Fruit fly (Drosophila melanogaster): ENCODE data around the gene Plod.

DNA sequence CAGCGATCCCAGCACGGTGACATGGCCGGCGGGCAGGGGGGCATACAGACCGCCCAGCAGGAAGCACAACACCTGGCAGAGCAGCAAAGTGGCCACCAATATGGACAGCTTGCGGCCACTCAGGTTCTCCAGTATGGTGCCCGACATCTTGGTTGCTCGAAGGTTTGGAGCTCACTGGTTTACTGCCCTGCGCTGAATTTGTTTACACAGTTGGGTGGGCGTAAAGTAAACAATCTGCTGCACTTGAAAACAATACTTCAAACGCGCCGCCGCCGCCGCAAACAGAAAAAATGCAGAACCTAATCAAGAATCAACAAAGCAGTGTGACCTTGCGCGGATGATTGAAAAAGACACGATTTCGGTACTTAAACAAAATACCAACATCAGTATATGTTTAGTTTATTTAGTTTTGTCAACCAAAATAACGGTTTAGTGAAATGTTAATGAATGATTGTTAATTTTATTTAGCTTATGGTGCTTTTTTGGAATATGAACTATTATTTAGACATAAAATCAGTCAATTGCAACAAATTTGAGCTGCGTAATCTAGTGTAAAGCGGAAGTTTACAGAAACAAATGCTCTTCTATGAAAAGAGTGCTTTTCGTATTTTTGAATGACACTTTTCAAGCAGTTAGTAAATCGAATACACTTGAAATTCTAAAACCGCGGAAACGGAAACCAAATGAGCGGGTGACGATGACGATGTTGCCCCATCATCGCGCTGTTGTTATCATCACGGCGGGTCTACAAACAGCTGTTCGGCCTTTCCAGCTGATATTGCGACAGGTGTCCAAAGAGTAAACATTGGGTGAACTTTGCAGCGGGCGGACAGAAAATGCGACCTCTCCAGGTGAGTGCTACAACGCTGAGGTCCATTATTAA is 36.3 kb downstream of the Plod start, which contains the start of the genes wls and Adck5:
- TF ChIP-seq Dll (optimal IDR thresholded peaks at IDR 0.05) (no peak), psq (optimal IDR thresholded peaks at IDR 0.05) (no peak), usp (GFP tag; optimal IDR thresholded peaks at IDR 0.05) (no peak), pan (optimal IDR thresholded peaks at IDR 0.05) (peak; percentile 52)
